Worm (Caenorhabditis elegans) whole organism, L3 larva: Measurements from ENCODE around the gene snr-5.

Experiments
- ceh-16 ChIP-seq: sonication (generic microtip); optimal IDR thresholded peaks from 2 replicates; lab custom pipeline; 2017; ENCODE audit warnings: missing biosample characterization, missing genetic modification characterization
- ceh-28 ChIP-seq: fragments of 150-350 bp; optimal IDR thresholded peaks from 2 replicates; lab custom pipeline; 2014; ENCODE audit warnings: missing biosample characterization, missing genetic modification reagents, missing genetic modification characterization
- ceh-82 ChIP-seq: fragments of 150-350 bp; optimal IDR thresholded peaks from 2 replicates; lab custom pipeline; 2014; ENCODE audit warnings: missing biosample characterization, missing genetic modification characterization
- ceh-9 ChIP-seq: sonication (generic microtip); optimal IDR thresholded peaks from 2 replicates; lab custom pipeline; 2018; ENCODE audit warnings: missing biosample characterization, missing genetic modification characterization
- daf-12 ChIP-seq: fragments of 150-350 bp; optimal IDR thresholded peaks from 2 replicates; lab custom pipeline; 2014; ENCODE audit warnings: missing biosample characterization, missing genetic modification reagents, missing genetic modification characterization
- egl-27 ChIP-seq: sonication (generic microtip); optimal IDR thresholded peaks from 4 replicates; lab custom pipeline; 2017; ENCODE audit warnings: missing biosample characterization, missing genetic modification reagents, missing genetic modification characterization
- egl-5 ChIP-seq: fragments of 150-350 bp; optimal IDR thresholded peaks from 2 replicates; lab custom pipeline; 2017; ENCODE audit warnings: missing biosample characterization, missing genetic modification reagents, missing genetic modification characterization, inconsistent platforms
- elt-1 ChIP-seq: fragments of 150-350 bp; optimal IDR thresholded peaks from 2 replicates; lab custom pipeline; 2014; ENCODE audit warnings: missing biosample characterization, missing genetic modification characterization
- elt-3 ChIP-seq, 3 experiments: fragments of 150-350 bp in 1 of 3; sonication (generic microtip) in 2 of 3; optimal IDR thresholded peaks; 2 replicates in 2 of 3; 4 replicates in 1 of 3; lab custom pipeline; 2014 to 2017; ENCODE audit warnings: missing biosample characterization in 3 of 3, missing genetic modification characterization in 3 of 3
- fkh-10 ChIP-seq: sonication (generic microtip); optimal IDR thresholded peaks from 2 replicates; lab custom pipeline; 2017; ENCODE audit warnings: missing biosample characterization, missing genetic modification reagents, missing genetic modification characterization
- fos-1 ChIP-seq: fragments of 150-350 bp; optimal IDR thresholded peaks from 2 replicates; lab custom pipeline; 2014; ENCODE audit warnings: missing biosample characterization, missing genetic modification characterization
- hmg-11 ChIP-seq: sonication (generic microtip); optimal IDR thresholded peaks from 2 replicates; lab custom pipeline; 2016; ENCODE audit warnings: missing genetic modification characterization, missing compliant biosample characterization
- lin-39 ChIP-seq: fragments of 150-350 bp; optimal IDR thresholded peaks from 2 replicates; lab custom pipeline; 2018; ENCODE audit warnings: missing biosample characterization, missing genetic modification reagents, missing genetic modification characterization
- lsy-12 ChIP-seq: sonication (generic microtip); optimal IDR thresholded peaks from 2 replicates; lab custom pipeline; 2016; ENCODE audit warnings: mild to moderate bottlenecking, missing genetic modification characterization, missing compliant biosample characterization
- mdl-1 ChIP-seq: fragments of 150-350 bp; optimal IDR thresholded peaks from 2 replicates; lab custom pipeline; 2014; ENCODE audit warnings: missing biosample characterization, missing genetic modification characterization
- mml-1 ChIP-seq: fragments of 150-350 bp; sonication (generic microtip); optimal IDR thresholded peaks from 3 replicates; lab custom pipeline; 2014; ENCODE audit warnings: missing biosample characterization, missing genetic modification characterization
- nfya-1 ChIP-seq: sonication (generic microtip); optimal IDR thresholded peaks from 2 replicates; lab custom pipeline; 2017; ENCODE audit warnings: missing genetic modification characterization, mild to moderate bottlenecking, missing compliant biosample characterization, antibody characterized with exemption, moderate library complexity; ENCODE audit not compliant: insufficient read depth
- nhr-11 ChIP-seq: fragments of 150-350 bp; optimal IDR thresholded peaks from 2 replicates; lab custom pipeline; 2014; ENCODE audit warnings: missing biosample characterization, missing genetic modification characterization
- nhr-12 ChIP-seq: fragments of 150-350 bp; optimal IDR thresholded peaks from 2 replicates; lab custom pipeline; 2014; ENCODE audit warnings: missing biosample characterization, missing genetic modification characterization
- nhr-23 ChIP-seq: fragments of 150-350 bp; optimal IDR thresholded peaks from 2 replicates; lab custom pipeline; 2014; ENCODE audit warnings: missing biosample characterization, missing genetic modification reagents, missing genetic modification characterization
- nhr-237 ChIP-seq: fragments of 150-350 bp; optimal IDR thresholded peaks from 2 replicates; lab custom pipeline; 2014; ENCODE audit warnings: missing biosample characterization, missing genetic modification characterization
- nhr-25 ChIP-seq: sonication (generic microtip); optimal IDR thresholded peaks from 2 replicates; lab custom pipeline; 2017; ENCODE audit warnings: missing biosample characterization, missing genetic modification characterization
- nhr-43 ChIP-seq: sonication (generic microtip); optimal IDR thresholded peaks from 2 replicates; lab custom pipeline; 2016; ENCODE audit warnings: mild to moderate bottlenecking, missing genetic modification characterization, missing compliant biosample characterization; ENCODE audit not compliant: poor library complexity, severe bottlenecking
- nhr-67 ChIP-seq: fragments of 150-350 bp; optimal IDR thresholded peaks from 2 replicates; lab custom pipeline; 2014; ENCODE audit warnings: missing biosample characterization, missing genetic modification characterization
- nhr-76 ChIP-seq: fragments of 150-350 bp; sonication (generic microtip); optimal IDR thresholded peaks from 5 replicates; lab custom pipeline; 2014; ENCODE audit warnings: missing biosample characterization, missing genetic modification characterization
- nhr-77 ChIP-seq: fragments of 150-350 bp; optimal IDR thresholded peaks from 2 replicates; lab custom pipeline; 2014; ENCODE audit warnings: missing biosample characterization, missing genetic modification characterization
- pha-4 ChIP-seq: fragments of 150-350 bp; optimal IDR thresholded peaks from 2 replicates; lab custom pipeline; 2014; ENCODE audit warnings: missing biosample characterization, missing genetic modification reagents, missing genetic modification characterization
- snpc-4 ChIP-seq: fragments of 150-350 bp; optimal IDR thresholded peaks from 2 replicates; lab custom pipeline; 2014; ENCODE audit warnings: missing biosample characterization, missing genetic modification characterization
- tbx-2 ChIP-seq: sonication (generic microtip); optimal IDR thresholded peaks from 2 replicates; lab custom pipeline; 2016; ENCODE audit warnings: mild to moderate bottlenecking, missing genetic modification characterization, missing compliant biosample characterization
- unc-39 ChIP-seq: sonication (generic microtip); optimal IDR thresholded peaks from 4 replicates; lab custom pipeline; 2017; ENCODE audit warnings: missing biosample characterization, missing genetic modification characterization
- unc-62 ChIP-seq: fragments of 150-350 bp; sonication (generic microtip); optimal IDR thresholded peaks from 4 replicates; lab custom pipeline; 2014; ENCODE audit warnings: missing biosample characterization, missing genetic modification reagents, missing genetic modification characterization
- ztf-11 ChIP-seq: fragments of 150-350 bp; optimal IDR thresholded peaks from 2 replicates; lab custom pipeline; 2014; ENCODE audit warnings: missing biosample characterization, missing genetic modification characterization
- ztf-4 ChIP-seq: fragments of 150-350 bp; optimal IDR thresholded peaks from 2 replicates; lab custom pipeline; 2014; ENCODE audit warnings: missing biosample characterization, missing genetic modification characterization

The snr-5 gene

DNA sequence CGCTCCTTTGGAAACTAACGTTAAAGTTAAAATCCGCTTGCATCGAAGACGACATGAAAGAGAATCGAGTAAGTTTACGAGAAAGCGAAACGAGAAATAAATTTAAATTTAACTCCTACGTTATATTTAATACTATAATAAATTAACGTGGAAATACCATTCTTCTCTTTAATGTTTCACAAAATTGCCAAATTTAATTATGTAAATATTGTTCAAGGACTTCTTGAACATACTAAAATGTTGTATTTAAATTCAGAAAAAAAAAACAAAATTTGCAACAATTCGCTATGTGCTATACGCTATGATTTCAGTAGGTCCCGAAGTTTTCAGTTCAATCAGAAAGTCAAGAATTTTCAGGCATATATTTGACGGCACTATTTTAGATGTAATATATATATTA, 35.1 kb downstream of the snr-5 start, which contains the start of gene ZK688.10:
ZK688.10 (minus strand) TSS at position 101 of the 400 bp plus-strand sequence.
- TF ChIP-seq egl-5 (tag; lab: Kevin White, UChicago) (no peak), tbx-2 (no peak), nhr-11 (tag; lab: Kevin White, UChicago) (no peak), mdl-1 (tag; lab: Kevin White, UChicago) (no peak), nhr-237 (no peak), nhr-12 (no peak)

DNA sequence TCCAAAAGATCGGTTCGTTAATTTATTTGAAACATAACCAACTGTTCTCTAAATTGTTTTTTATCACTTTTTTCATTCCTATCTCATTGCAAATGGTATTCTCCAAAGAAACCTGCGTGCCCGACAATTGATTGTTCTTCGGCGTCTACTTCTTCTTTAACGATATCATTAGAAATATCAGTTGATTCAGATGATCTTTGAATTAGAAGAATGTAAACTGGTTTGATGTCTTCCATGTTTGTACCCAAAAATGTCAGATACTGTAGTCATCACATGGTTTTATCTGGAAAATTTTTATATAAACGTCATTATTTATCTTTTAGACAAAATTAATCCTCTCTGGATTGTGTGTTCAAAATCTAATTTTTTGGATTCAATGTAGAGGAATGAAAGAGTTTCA, 35.9 kb downstream of the snr-5 start:
- TF ChIP-seq tbx-2 (no peak), nhr-76 (peak; percentile 22), nhr-25 (tag; lab: Kevin White, UChicago) (peak; percentile 12), ceh-28 (tag; lab: Kevin White, UChicago) (peak; percentile 2), nhr-43 (tag; lab: Kevin White, UChicago) (peak; percentile 57), nhr-23 (tag; lab: Kevin White, UChicago) (peak; percentile 71), mml-1 (tag; lab: Kevin White, UChicago) (no peak)
- TF ChIP-seq, all 47 proteins: peak for 5

DNA sequence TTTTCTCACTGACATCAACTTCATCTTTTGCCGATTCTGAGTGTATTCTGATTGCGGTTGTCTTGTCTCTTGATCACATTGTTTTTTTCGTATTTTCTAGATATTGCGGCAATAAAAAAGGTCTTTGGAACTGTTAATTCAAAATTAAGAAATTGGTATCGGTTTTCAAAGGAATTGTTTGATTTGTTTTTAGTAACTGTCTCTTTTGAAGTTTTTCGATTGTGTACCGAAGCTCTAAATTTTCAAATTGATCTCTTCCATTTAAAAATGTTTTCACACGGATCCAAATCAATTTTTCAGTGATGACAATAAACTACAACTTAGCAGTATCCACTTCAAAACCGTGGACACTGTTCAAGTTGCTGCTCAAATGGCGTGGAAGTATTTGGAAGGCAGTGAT, 38.9 kb downstream of the snr-5 start, which contains the start of gene best-24:
best-24 (plus strand) TSS at position 301 of the 400 bp plus-strand sequence.
- no peak for TF ChIP-seq snpc-4 (tag; lab: Kevin White, UChicago)

DNA sequence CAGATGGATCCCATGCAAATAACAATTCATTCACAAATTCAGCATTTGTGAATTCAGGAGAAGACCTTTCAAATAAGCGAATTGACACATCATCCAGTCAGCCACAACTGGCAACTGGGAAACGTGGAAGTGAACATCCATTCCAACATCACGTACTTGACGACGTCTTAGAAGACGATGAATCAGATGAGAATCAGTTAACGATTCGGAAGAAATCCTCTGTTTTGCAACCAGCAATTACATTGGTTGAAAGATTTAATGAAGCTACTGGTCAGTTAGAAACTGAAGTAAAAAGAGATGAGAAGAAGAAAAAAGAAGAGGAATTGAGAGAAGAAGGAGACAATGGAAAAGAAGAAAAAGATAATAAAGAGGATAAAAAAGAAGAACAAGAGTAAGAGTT, 41.6 kb downstream of the snr-5 start:
- TF ChIP-seq nhr-76 (no peak), unc-62 (no peak), ceh-16 (tag; lab: Kevin White, UChicago) (no peak), pha-4 (no peak), nhr-237 (no peak), egl-27 (tag; lab: Kevin White, UChicago) (no peak), elt-1 (tag; lab: Kevin White, UChicago) (no peak)

DNA sequence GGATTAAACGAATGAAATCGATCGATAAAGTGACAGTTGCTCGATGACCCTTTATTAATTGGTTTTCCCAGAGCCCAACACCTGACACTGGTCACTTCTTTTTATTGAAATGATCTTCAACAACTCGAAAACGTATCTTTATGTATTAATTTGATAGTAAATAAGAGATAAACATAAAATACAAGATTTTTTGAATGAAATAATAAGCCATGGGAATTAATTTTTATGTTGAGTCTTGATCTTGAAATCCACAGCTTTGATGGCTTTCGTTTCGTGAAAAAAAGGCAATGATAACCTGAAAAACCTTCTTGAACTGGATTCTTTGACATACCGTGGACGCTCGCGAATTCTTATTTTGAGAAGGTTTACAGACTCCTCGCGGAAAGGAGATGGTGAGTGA, 45.6 kb downstream of the snr-5 start, which contains the start of gene pcp-5:
pcp-5 (minus strand) TSS at position 101 of the 400 bp plus-strand sequence.
- TF ChIP-seq fkh-10 (GFP tag; lab: Kevin White, UChicago) (no peak), ztf-11 (tag; lab: Kevin White, UChicago) (no peak), ceh-9 (tag; lab: Kevin White, UChicago) (no peak), nhr-67 (no peak), unc-39 (tag; lab: Kevin White, UChicago) (no peak), nhr-77 (no peak), pha-4 (no peak)

DNA sequence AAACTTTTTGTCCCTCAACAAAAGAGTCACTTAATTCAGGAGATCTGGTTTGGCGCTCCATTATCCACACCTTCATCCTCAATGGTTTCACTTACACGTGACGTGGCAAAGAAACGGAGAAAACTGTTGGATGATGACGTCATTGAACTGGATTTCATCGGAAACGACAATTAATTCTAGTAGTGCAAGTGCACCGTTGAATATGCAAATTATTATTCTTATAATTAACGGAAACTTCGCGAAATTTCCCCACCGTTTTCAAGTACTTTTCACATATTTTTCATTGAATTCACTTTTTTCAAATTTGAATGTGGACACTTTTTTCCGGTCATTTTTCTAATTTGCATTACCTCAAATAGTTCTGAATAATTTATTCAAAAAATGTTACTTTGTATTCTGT, 47.4 kb downstream of the snr-5 start, which contains the start of gene ZK688.1:
ZK688.1 (plus strand) TSS at position 301 of the 400 bp plus-strand sequence.
- TF ChIP-seq lin-39 (tag; lab: Kevin White, UChicago) (no peak), elt-1 (tag; lab: Kevin White, UChicago) (no peak), ztf-4 (tag; lab: Kevin White, UChicago) (no peak), nhr-25 (tag; lab: Kevin White, UChicago) (no peak), tbx-2 (no peak), ceh-28 (tag; lab: Kevin White, UChicago) (no peak), ceh-82 (no peak), nhr-67 (no peak), egl-5 (tag; lab: Kevin White, UChicago) (no peak)
- TF ChIP-seq, all 47 proteins: peak for 0

DNA sequence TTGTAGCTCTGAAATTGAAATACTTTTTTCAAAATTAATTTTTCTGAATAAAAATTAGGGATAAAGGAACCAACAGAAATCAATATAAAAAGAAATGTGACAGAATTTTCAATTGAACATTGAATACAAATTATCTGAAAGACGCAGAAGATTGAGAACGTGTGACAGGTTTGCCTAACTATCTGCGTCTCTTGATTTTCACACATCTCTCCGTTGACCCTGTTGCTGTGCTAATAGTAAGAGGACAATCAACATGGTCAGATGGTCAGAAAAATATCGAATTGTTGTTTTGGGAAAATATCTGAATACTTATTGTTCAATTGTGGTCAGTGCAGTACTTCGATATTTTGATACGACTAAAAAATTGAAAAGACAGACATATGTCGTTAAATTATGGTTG, 49.8 kb downstream of the snr-5 start, which contains the start of gene ZK688.7:
ZK688.7 (minus strand) TSS at position 14 of the 400 bp plus-strand sequence.
- no peak for TF ChIP-seq ceh-9 (tag; lab: Kevin White, UChicago)
- TF ChIP-seq hmg-11 (tag; lab: Kevin White, UChicago): no peak
- TF ChIP-seq nhr-23 (tag; lab: Kevin White, UChicago): peak; percentile 68
- peak; percentile 59 for TF ChIP-seq nhr-25 (tag; lab: Kevin White, UChicago)
- TF ChIP-seq snpc-4 (tag; lab: Kevin White, UChicago): no peak
- no peak for TF ChIP-seq fkh-10 (GFP tag; lab: Kevin White, UChicago)
- no peak for TF ChIP-seq fos-1
- TF ChIP-seq nhr-11 (tag; lab: Kevin White, UChicago): no peak
- no peak for TF ChIP-seq nhr-76
- no peak for TF ChIP-seq elt-3 (tag; optimal IDR thresholded peaks at IDR 0.05; lab: Kevin White, UChicago)
- no peak for TF ChIP-seq elt-1 (tag; lab: Kevin White, UChicago)
- no peak for TF ChIP-seq lsy-12 (tag; lab: Kevin White, UChicago)
- TF ChIP-seq nfya-1: peak; percentile 28
- TF ChIP-seq daf-12 (tag; lab: Kevin White, UChicago): no peak
- peak; percentile 52 for TF ChIP-seq pha-4
- TF ChIP-seq ztf-4 (tag; lab: Kevin White, UChicago): no peak
